Worm (Caenorhabditis elegans) whole organism, L3 larva: ENCODE data around the gene paml-1.

Experiments
- R02D3.7 ChIP-seq: fragments of 150-350 bp; optimal IDR thresholded peaks from 2 replicates; lab custom pipeline; 2014; ENCODE audit warnings: missing biosample characterization, missing genetic modification characterization
- ceh-16 ChIP-seq: sonication (generic microtip); optimal IDR thresholded peaks from 2 replicates; lab custom pipeline; 2017; ENCODE audit warnings: missing biosample characterization, missing genetic modification characterization
- ceh-28 ChIP-seq: fragments of 150-350 bp; optimal IDR thresholded peaks from 2 replicates; lab custom pipeline; 2014; ENCODE audit warnings: missing biosample characterization, missing genetic modification reagents, missing genetic modification characterization
- ceh-82 ChIP-seq: fragments of 150-350 bp; optimal IDR thresholded peaks from 2 replicates; lab custom pipeline; 2014; ENCODE audit warnings: missing biosample characterization, missing genetic modification characterization
- fkh-10 ChIP-seq: sonication (generic microtip); optimal IDR thresholded peaks from 2 replicates; lab custom pipeline; 2017; ENCODE audit warnings: missing biosample characterization, missing genetic modification reagents, missing genetic modification characterization
- fkh-2 ChIP-seq: fragments of 150-350 bp; optimal IDR thresholded peaks from 2 replicates; lab custom pipeline; 2014; ENCODE audit warnings: missing biosample characterization, missing genetic modification reagents, missing genetic modification characterization
- nfya-1 ChIP-seq: sonication (generic microtip); optimal IDR thresholded peaks from 2 replicates; lab custom pipeline; 2017; ENCODE audit warnings: missing genetic modification characterization, mild to moderate bottlenecking, missing compliant biosample characterization, antibody characterized with exemption, moderate library complexity; ENCODE audit not compliant: insufficient read depth
- nhr-11 ChIP-seq: fragments of 150-350 bp; optimal IDR thresholded peaks from 2 replicates; lab custom pipeline; 2014; ENCODE audit warnings: missing biosample characterization, missing genetic modification characterization
- nhr-28 ChIP-seq: fragments of 150-350 bp; optimal IDR thresholded peaks from 2 replicates; lab custom pipeline; 2014; ENCODE audit warnings: missing biosample characterization, missing genetic modification characterization
- nhr-67 ChIP-seq: fragments of 150-350 bp; optimal IDR thresholded peaks from 2 replicates; lab custom pipeline; 2014; ENCODE audit warnings: missing biosample characterization, missing genetic modification characterization
- nhr-76 ChIP-seq: fragments of 150-350 bp; sonication (generic microtip); optimal IDR thresholded peaks from 5 replicates; lab custom pipeline; 2014; ENCODE audit warnings: missing biosample characterization, missing genetic modification characterization

DNA sequence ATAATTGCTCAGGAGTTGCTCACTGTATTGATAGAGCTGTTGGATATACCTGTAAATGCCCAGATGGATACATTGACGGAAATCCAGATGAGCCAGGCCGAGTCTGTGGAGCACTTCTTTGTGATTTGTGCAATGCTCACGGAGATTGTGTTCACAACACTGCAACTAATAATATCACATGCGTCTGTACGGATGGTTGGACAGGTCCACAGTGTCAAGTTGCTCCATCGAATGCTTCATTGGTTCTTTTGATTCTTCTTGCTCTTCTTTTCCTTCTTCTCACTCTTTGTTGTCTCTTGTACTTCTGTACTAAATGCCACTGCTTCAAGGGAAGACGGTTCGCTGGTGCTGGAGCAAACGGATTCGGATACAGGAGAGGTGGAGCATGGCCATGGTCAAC is 52.0 kb downstream of the paml-1 start:
- TF ChIP-seq ceh-28 (tag; lab: Kevin White, UChicago) (no peak), nhr-11 (tag; lab: Kevin White, UChicago) (no peak), fkh-10 (no peak), nhr-28 (no peak), nhr-67 (no peak), ceh-16 (tag; lab: Kevin White, UChicago) (no peak), ceh-82 (tag; lab: Kevin White, UChicago) (no peak), nfya-1 (no peak), R02D3.7 (tag; lab: Kevin White, UChicago) (no peak), fkh-2 (tag; lab: Kevin White, UChicago) (no peak), nhr-76 (tag; lab: Kevin White, UChicago) (no peak)
